Fruit fly (Drosophila melanogaster): Measurements from ENCODE around the gene CG5096.

Gene CG5096

dm6 chr2L:10356508-10356907, 25.6 kb upstream of the CG5096 start, which contains the start of the genes CtsL4 and ClpP:
CtsL4 (minus strand) TSS chr2L:10356597.
ClpP (plus strand) TSS chr2L:10356795.
- no peak for TF ChIP-seq brk (GFP tag; optimal IDR thresholded peaks at IDR 0.05)
- TF ChIP-seq woc (GFP tag; optimal IDR thresholded peaks at IDR 0.05) = peak; percentile 66

- TF ChIP-seq Myc (optimal IDR thresholded peaks at IDR 0.05) = no peak
- peak; percentile 11 for TF ChIP-seq HLH106 (tag; optimal IDR thresholded peaks at IDR 0.05)
- TF ChIP-seq pan (optimal IDR thresholded peaks at IDR 0.05) = no peak
- TF ChIP-seq Rel (GFP tag; optimal IDR thresholded peaks at IDR 0.05) = no peak
- TF ChIP-seq Rel (tag; optimal IDR thresholded peaks at IDR 0.05) = peak; percentile 36
- no peak for TF ChIP-seq jim (GFP tag; optimal IDR thresholded peaks at IDR 0.05)
- TF ChIP-seq woc (GFP tag; optimal IDR thresholded peaks at IDR 0.05) = peak; percentile 22
Observed at dm6 chr2L:10362408-10363067, 19.5 kb upstream of the CG5096 start, which contains the start of the genes Cand1 and pim. Cand1 (minus strand) TSS chr2L:10362707. pim (plus strand) TSS chr2L:10362989.

- no peak for TF ChIP-seq jim (GFP tag; optimal IDR thresholded peaks at IDR 0.05)
- TF ChIP-seq Abd-B (GFP tag; optimal IDR thresholded peaks at IDR 0.05) = no peak
- TF ChIP-seq ey (GFP tag; optimal IDR thresholded peaks at IDR 0.05) = no peak
- no peak for TF ChIP-seq Dif (GFP tag; optimal IDR thresholded peaks at IDR 0.05; ENCODE audit: partially characterized antibody)
- TF ChIP-seq psq (GFP tag; optimal IDR thresholded peaks at IDR 0.05) = no peak
- TF ChIP-seq Mio (GFP tag; optimal IDR thresholded peaks at IDR 0.05) = no peak
- TF ChIP-seq woc (GFP tag; optimal IDR thresholded peaks at IDR 0.05) = peak; percentile 60
- TF ChIP-seq lola (GFP tag; optimal IDR thresholded peaks at IDR 0.05) = no peak
- TF ChIP-seq dsf (GFP tag; optimal IDR thresholded peaks at IDR 0.05; ENCODE audit: borderline replicate concordance) = no peak
- TF ChIP-seq foxo (GFP tag; optimal IDR thresholded peaks at IDR 0.05) = no peak
- TF ChIP-seq Myc (optimal IDR thresholded peaks at IDR 0.05) = peak; percentile 69
- peak; percentile 85 for TF ChIP-seq fru (GFP tag; optimal IDR thresholded peaks at IDR 0.05)
- TF ChIP-seq h (GFP tag; optimal IDR thresholded peaks at IDR 0.05) = no peak
- TF ChIP-seq Hr78 (GFP tag; optimal IDR thresholded peaks at IDR 0.05) = no peak
- TF ChIP-seq sv (GFP tag; optimal IDR thresholded peaks at IDR 0.05) = no peak
- TF ChIP-seq sage (GFP tag; optimal IDR thresholded peaks at IDR 0.05) = no peak
- TF ChIP-seq Hnf4 (GFP tag; optimal IDR thresholded peaks at IDR 0.05) = no peak
- no peak for TF ChIP-seq Jra (GFP tag; optimal IDR thresholded peaks at IDR 0.05)
- no peak for TF ChIP-seq brk (GFP tag; optimal IDR thresholded peaks at IDR 0.05)
- no peak for TF ChIP-seq usp (GFP tag; optimal IDR thresholded peaks at IDR 0.05)
- TF ChIP-seq br (GFP tag; optimal IDR thresholded peaks at IDR 0.05) = no peak
Observed at dm6 chr2L:10364229-10364628, 17.8 kb upstream of the CG5096 start, which contains the start of gene lft. lft (plus strand) TSS chr2L:10364471.

dm6 chr2L:10366525-10366924, 15.5 kb upstream of the CG5096 start, which contains the start of gene CG5056:
CG5056 (plus strand) TSS chr2L:10366692.
- TF ChIP-seq Sp1 (GFP tag; optimal IDR thresholded peaks at IDR 0.05) (peak; percentile 30), dl (GFP tag; optimal IDR thresholded peaks at IDR 0.05; ENCODE audit: insufficient read depth in 1 of 2, partially characterized antibody in 2 of 2) (no peak), Abd-B (GFP tag; optimal IDR thresholded peaks at IDR 0.05) (no peak), Hr83 (GFP tag; optimal IDR thresholded peaks at IDR 0.05; ENCODE audit: poor library complexity, severe bottlenecking) (no peak), woc (GFP tag; optimal IDR thresholded peaks at IDR 0.05) (peak; percentile 64), fru (GFP tag; optimal IDR thresholded peaks at IDR 0.05) (no peak), CG9705 (GFP tag; optimal IDR thresholded peaks at IDR 0.05) (no peak), dmrt93B (GFP tag; optimal IDR thresholded peaks at IDR 0.05) (no peak), pan (optimal IDR thresholded peaks at IDR 0.05) (no peak), Hnf4 (GFP tag; optimal IDR thresholded peaks at IDR 0.05) (no peak), tai (GFP tag; optimal IDR thresholded peaks at IDR 0.05) (no peak), Dfd (GFP tag; optimal IDR thresholded peaks at IDR 0.05) (no peak)

- TF ChIP-seq Jra (GFP tag; optimal IDR thresholded peaks at IDR 0.05) (no peak), HLH106 (tag; optimal IDR thresholded peaks at IDR 0.05) (no peak), pan (optimal IDR thresholded peaks at IDR 0.05) (no peak), sage (GFP tag; optimal IDR thresholded peaks at IDR 0.05) (no peak), Hr78 (GFP tag; optimal IDR thresholded peaks at IDR 0.05) (no peak), GATAd (GFP tag; optimal IDR thresholded peaks at IDR 0.05) (no peak), tai (GFP tag; optimal IDR thresholded peaks at IDR 0.05) (no peak), Sp1 (GFP tag; optimal IDR thresholded peaks at IDR 0.05) (no peak), N (GFP tag; optimal IDR thresholded peaks at IDR 0.05) (no peak), rgr (GFP tag; optimal IDR thresholded peaks at IDR 0.05) (no peak), Dif (GFP tag; optimal IDR thresholded peaks at IDR 0.05; ENCODE audit: partially characterized antibody) (no peak), Abd-B (GFP tag; optimal IDR thresholded peaks at IDR 0.05) (no peak)
Observed at dm6 chr2L:10372297-10372696, 9.8 kb upstream of the CG5096 start.
